Worm (Caenorhabditis elegans) whole organism, L4/young adult: ENCODE data around the gene fkh-7.

Experiments used
- W03F9.2 ChIP-seq: fragments of 150-350 bp; optimal IDR thresholded peaks from 2 replicates; lab custom pipeline; 2014; ENCODE audit warnings: missing biosample characterization, missing genetic modification characterization
- dao-5 ChIP-seq: sonication (generic microtip); optimal IDR thresholded peaks from 2 replicates; lab custom pipeline; 2016; ENCODE audit warnings: missing genotype, missing genetic modification characterization, moderate library complexity, missing compliant biosample characterization
- him-1 ChIP-seq: sonication (generic microtip); optimal IDR thresholded peaks from 2 replicates; lab custom pipeline; 2016; ENCODE audit warnings: missing genotype, missing genetic modification reagents, missing genetic modification characterization, missing compliant biosample characterization

DNA sequence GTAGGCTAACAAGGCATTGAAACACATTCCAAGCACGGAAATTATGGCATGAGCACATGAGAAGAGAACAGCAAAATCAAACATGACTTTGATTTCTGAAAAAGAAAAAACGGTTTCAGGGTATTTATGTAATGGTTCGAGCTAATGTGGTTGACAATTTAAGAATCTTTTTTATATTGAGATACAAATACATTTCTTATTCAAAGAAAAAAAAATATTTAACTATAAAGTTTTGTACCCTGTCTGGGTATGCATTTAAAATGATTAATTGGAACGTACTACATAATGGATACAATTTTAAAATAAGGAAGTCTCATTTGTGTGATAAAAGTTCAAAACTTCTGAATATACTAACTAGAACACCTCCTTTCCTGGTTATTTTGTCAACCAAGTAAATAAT lies 45.7 kb downstream of the fkh-7 start, which contains the start of gene srd-12:
- TF ChIP-seq W03F9.2: no peak
- TF ChIP-seq him-1 (tag; lab: Kevin White, UChicago): no peak
- TF ChIP-seq dao-5: no peak
